Worm (Caenorhabditis elegans): ENCODE data around the gene htz-1.
A peak's percentile ranks its signal among the peaks of the same experiment; 100 is the strongest.

htz-1 gene

ce11 chrIV:4406054-4406539, 39.9 kb upstream of the htz-1 start (continued):
- TF ChIP-seq ztf-18 (tag; optimal IDR thresholded peaks at IDR 0.05) (peak; percentile 23), ztf-6 (GFP tag; IDR thresholded peaks at IDR 0.05) (no peak), snpc-4 (GFP tag; optimal IDR thresholded peaks at IDR 0.05) (no peak), snpc-4 (tag; optimal IDR thresholded peaks at IDR 0.05) (peak in 2 of 4 experiments; percentile 3 to 55), dpl-1 (GFP tag; optimal IDR thresholded peaks at IDR 0.05) (no peak), Y95B8A.8 (GFP tag; IDR thresholded peaks at IDR 0.05) (no peak), somi-1 (GFP tag; optimal IDR thresholded peaks at IDR 0.05) (no peak), ztf-25 (GFP tag; IDR thresholded peaks at IDR 0.05) (no peak), nfyb-1 (GFP tag; IDR thresholded peaks at IDR 0.05) (no peak), madf-6 (GFP tag; IDR thresholded peaks at IDR 0.05) (no peak), lin-26 (GFP tag; IDR thresholded peaks at IDR 0.05) (peak; percentile 54; the same call in 1 of the 2 replicates), unc-62 (GFP tag; optimal IDR thresholded peaks at IDR 0.05) (no peak), ztf-3 (GFP tag; optimal IDR thresholded peaks at IDR 0.05) (no peak), pha-4 (tag; optimal IDR thresholded peaks at IDR 0.05) (no peak), B0261.1 (tag; optimal IDR thresholded peaks at IDR 0.05) (no peak), rec-8 (tag; optimal IDR thresholded peaks at IDR 0.05) (no peak), lir-1 (GFP tag; conservative IDR thresholded peaks at IDR 0.05) (no peak), attf-5 (GFP tag; optimal IDR thresholded peaks at IDR 0.05) (peak; percentile 79), hmg-1.2 (GFP tag; IDR thresholded peaks at IDR 0.05) (peak; percentile 41; the same call in 1 of the 2 replicates), ama-1 (optimal IDR thresholded peaks at IDR 0.05) (no peak), ama-1 (GFP tag; optimal IDR thresholded peaks at IDR 0.05) (no peak), akir-1 (GFP tag; optimal IDR thresholded peaks at IDR 0.05) (peak; percentile 62), nhr-120 (GFP tag; IDR thresholded peaks at IDR 0.05) (no peak), mel-28 (tag; optimal IDR thresholded peaks at IDR 0.05; ENCODE audit: borderline replicate concordance) (no peak), sea-2 (GFP tag; IDR thresholded peaks at IDR 0.05) (no peak), aptf-3 (GFP tag; IDR thresholded peaks at IDR 0.05) (no peak), gei-17 (GFP tag; optimal IDR thresholded peaks at IDR 0.05) (no peak), T07F8.4 (tag; optimal IDR thresholded peaks at IDR 0.05) (no peak), F52B5.7 (tag; optimal IDR thresholded peaks at IDR 0.05) (no peak), egl-18 (GFP tag; IDR thresholded peaks at IDR 0.05) (no peak), nhr-80 (tag; optimal IDR thresholded peaks at IDR 0.05) (peak; percentile 91), dpff-1 (tag; optimal IDR thresholded peaks at IDR 0.05) (no peak), bed-1 (GFP tag; IDR thresholded peaks at IDR 0.05) (no peak), let-526 (GFP tag; IDR thresholded peaks at IDR 0.05) (no peak), ZK185.1 (tag; optimal IDR thresholded peaks at IDR 0.05; ENCODE audit: poor library complexity, severe bottlenecking) (no peak), mxl-1 (tag; optimal IDR thresholded peaks at IDR 0.05) (no peak), K12H6.12 (tag; optimal IDR thresholded peaks at IDR 0.05) (peak; percentile 62), D2030.7 (GFP tag; IDR thresholded peaks at IDR 0.05) (no peak), zim-3 (tag; optimal IDR thresholded peaks at IDR 0.05) (no peak), ceh-91 (GFP tag; IDR thresholded peaks at IDR 0.05) (no peak), lsl-1 (GFP tag; optimal IDR thresholded peaks at IDR 0.05) (no peak), atf-7 (tag; optimal IDR thresholded peaks at IDR 0.05) (peak; percentile 53), cebp-1 (GFP tag; IDR thresholded peaks at IDR 0.05) (peak; percentile 41), cebp-1 (tag; optimal IDR thresholded peaks at IDR 0.05) (peak; percentile 57), egl-44 (GFP tag; IDR thresholded peaks at IDR 0.05) (no peak), C17E4.6 (GFP tag; IDR thresholded peaks at IDR 0.05) (no peak), lin-40 (tag; optimal IDR thresholded peaks at IDR 0.05) (peak; percentile 53), K11D2.4 (GFP tag; IDR thresholded peaks at IDR 0.05) (peak; percentile 33; the same call in 1 of the 2 replicates), him-1 (tag; optimal IDR thresholded peaks at IDR 0.05) (no peak), sptf-2 (GFP tag; optimal IDR thresholded peaks at IDR 0.05) (no peak), sdz-38 (tag; optimal IDR thresholded peaks at IDR 0.05) (no peak)
